Fruit fly (Drosophila melanogaster): ENCODE data around the gene CG10472.

Gene CG10472

DNA sequence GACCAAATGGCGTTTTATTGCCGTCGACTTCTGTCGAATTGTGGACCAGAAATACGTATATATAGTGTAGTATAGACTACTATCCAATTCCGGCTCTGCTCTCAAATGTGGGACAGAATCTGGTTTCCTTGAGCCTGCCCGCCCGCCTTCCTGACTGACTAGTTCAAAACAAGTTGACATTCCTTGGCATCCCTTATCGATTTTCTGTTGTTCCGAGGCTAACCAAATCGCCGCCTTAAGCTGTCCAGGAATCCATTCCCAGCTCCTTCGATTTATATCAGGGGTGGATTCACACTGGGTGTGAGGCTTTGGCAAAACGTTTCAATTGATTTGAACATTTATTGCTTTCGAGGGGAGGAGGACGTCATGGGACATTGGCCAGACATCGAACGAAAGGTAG lies 49.8 kb downstream of the CG10472 start (continued):
- TF ChIP-seq CG43689 (GFP tag; IDR thresholded peaks at IDR 0.05) (no peak), Doc3 (GFP tag; IDR thresholded peaks at IDR 0.05; ENCODE audit: partially characterized antibody) (no peak)

All from whole organism, embryonic.